Worm (Caenorhabditis elegans) whole organism, early embryonic: ENCODE measurements around the gene flor-1.
"Not testable (repeated sequence)": the region's sequence is repeated elsewhere in the genome, so short reads cannot be mapped to it uniquely, and the experiment has no call there.

Experiments used
- B0310.2 ChIP-seq: sonication (generic microtip); optimal IDR thresholded peaks from 2 replicates; lab custom pipeline; 2016; ENCODE audit warnings: mild to moderate bottlenecking, missing genetic modification characterization, missing compliant biosample characterization
- F13C5.2 ChIP-seq: sonication (generic microtip); optimal IDR thresholded peaks from 2 replicates; lab custom pipeline; 2017; ENCODE audit warnings: mild to moderate bottlenecking, missing genetic modification characterization, inconsistent platforms, missing compliant biosample characterization
- aly-1 ChIP-seq: sonication (generic microtip); optimal IDR thresholded peaks from 2 replicates; lab custom pipeline; 2016; ENCODE audit warnings: missing genetic modification characterization, missing compliant biosample characterization
- ama-1 ChIP-seq: fragments of 150-350 bp; optimal IDR thresholded peaks from 2 replicates; lab custom pipeline; 2014
- ceh-13 ChIP-seq: fragments of 200-800 bp; sonication (Bioruptor generic); optimal IDR thresholded peaks from 2 replicates; lab custom pipeline; 2018; ENCODE audit warnings: mild to moderate bottlenecking, missing genetic modification characterization, missing compliant biosample characterization
- ceh-36 ChIP-seq: sonication (generic microtip); optimal IDR thresholded peaks from 2 replicates; lab custom pipeline; 2016; ENCODE audit warnings: missing genetic modification characterization, inconsistent platforms, missing compliant biosample characterization
- ets-7 ChIP-seq: sonication (generic microtip); optimal IDR thresholded peaks from 2 replicates; lab custom pipeline; 2016; ENCODE audit warnings: missing genotype, missing genetic modification characterization, missing compliant biosample characterization
- flt-1 ChIP-seq: fragments of 200-800 bp; sonication (Bioruptor generic); IDR thresholded peaks from 2 replicates; pipeline ENCODE4 v1.3.6; 2022; ENCODE audit warnings: missing genetic modification characterization, missing compliant biosample characterization
- hmbx-1 ChIP-seq: sonication (generic microtip); optimal IDR thresholded peaks from 2 replicates; lab custom pipeline; 2016; ENCODE audit warnings: mild to moderate bottlenecking, missing genetic modification characterization, missing compliant biosample characterization
- hmg-4 ChIP-seq: fragments of 200-800 bp; sonication (Bioruptor generic); optimal IDR thresholded peaks from 2 replicates; lab custom pipeline; 2018; ENCODE audit warnings: mild to moderate bottlenecking, missing genetic modification characterization, missing compliant biosample characterization
- hnd-1 ChIP-seq: sonication (generic microtip); optimal IDR thresholded peaks from 2 replicates; lab custom pipeline; 2016; ENCODE audit warnings: missing genetic modification characterization, missing compliant biosample characterization
- pes-1 ChIP-seq: fragments of 200-800 bp; sonication (Bioruptor generic); IDR thresholded peaks from 2 replicates; pipeline ENCODE4 v1.3.6; 2022; ENCODE audit warnings: missing genetic modification reagents, missing genetic modification characterization, missing compliant biosample characterization
- scrt-1 ChIP-seq: fragments of 200-800 bp; sonication (Bioruptor generic); IDR thresholded peaks from 2 replicates; pipeline ENCODE4 v1.3.6; 2022; ENCODE audit warnings: missing genetic modification characterization, missing compliant biosample characterization
- sea-1 ChIP-seq: fragments of 200-800 bp; sonication (Bioruptor generic); conservative IDR thresholded peaks from 2 replicates; pipeline ENCODE4 v1.3.6; 2022; ENCODE audit warnings: missing genetic modification characterization, missing compliant biosample characterization
- tbx-11 ChIP-seq: fragments of 200-800 bp; sonication (Bioruptor generic); IDR thresholded peaks from 2 replicates; pipeline ENCODE4 v1.3.6; 2022; ENCODE audit warnings: missing genetic modification characterization, missing compliant biosample characterization
- tbx-37 ChIP-seq: fragments of 200-800 bp; sonication (Bioruptor generic); conservative IDR thresholded peaks from 2 replicates; pipeline ENCODE4 v1.3.6; 2022; ENCODE audit warnings: missing genetic modification reagents, missing genetic modification characterization, missing compliant biosample characterization
- tra-4 ChIP-seq: sonication (generic microtip); optimal IDR thresholded peaks from 2 replicates; lab custom pipeline; 2017; ENCODE audit warnings: missing genetic modification characterization, missing compliant biosample characterization

The flor-1 gene

DNA sequence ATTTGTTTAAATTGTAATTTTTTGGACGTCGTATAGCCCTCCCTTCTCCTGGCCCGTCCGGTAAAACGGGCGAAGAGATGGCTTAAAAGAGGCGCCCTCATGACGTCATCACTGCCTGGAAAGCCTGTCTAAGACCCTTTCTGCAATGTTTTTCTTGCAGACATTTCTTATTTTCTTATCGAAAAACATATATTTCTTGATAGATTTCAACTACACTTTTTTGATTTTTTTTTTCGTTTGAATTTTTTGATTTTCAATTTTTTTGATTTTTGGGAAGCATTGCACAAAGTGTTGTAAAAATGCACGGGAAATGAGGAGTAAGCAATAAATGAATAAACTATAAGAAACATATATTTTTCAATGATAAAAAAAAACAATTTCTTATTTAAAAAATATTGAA, 5.4 kb downstream of the flor-1 start, which contains the start of gene T01G5.6:
Gene T01G5.6, minus strand, starts transcription at position 101 of the 400 bp plus-strand sequence.
- no peak for TF ChIP-seq flt-1 (GFP tag; lab: Robert Waterston, UW)
- no peak for TF ChIP-seq tbx-37 (GFP tag; lab: Robert Waterston, UW)
- no peak for TF ChIP-seq pes-1 (GFP tag; lab: Robert Waterston, UW)
- no peak for TF ChIP-seq ets-7 (tag; lab: Kevin White, UChicago)

DNA sequence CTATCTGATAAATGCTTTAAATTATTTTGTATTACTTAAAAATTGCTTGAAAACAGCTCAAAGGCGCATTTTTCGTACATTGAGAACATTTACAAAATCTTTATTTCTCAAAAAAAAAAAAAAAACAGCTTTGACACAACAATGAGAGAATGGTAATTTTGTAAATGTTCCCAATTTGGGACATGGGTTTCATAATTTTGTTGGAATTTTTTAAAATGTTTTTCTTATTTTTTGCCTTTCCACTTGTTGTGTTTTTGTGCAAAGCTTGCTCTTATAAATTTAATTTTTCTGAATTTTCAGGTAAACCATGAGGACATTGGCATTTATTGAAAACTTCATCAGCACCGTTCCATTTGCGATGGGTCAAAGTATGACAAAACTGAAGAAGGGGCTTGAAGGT, 7.8 kb downstream of the flor-1 start, which contains the start of gene T01G5.7:
Gene T01G5.7, plus strand, starts transcription at position 301 of the 400 bp plus-strand sequence.
- TF ChIP-seq ets-7 (tag; lab: Kevin White, UChicago) (no peak), pes-1 (GFP tag; lab: Robert Waterston, UW) (no peak)

DNA sequence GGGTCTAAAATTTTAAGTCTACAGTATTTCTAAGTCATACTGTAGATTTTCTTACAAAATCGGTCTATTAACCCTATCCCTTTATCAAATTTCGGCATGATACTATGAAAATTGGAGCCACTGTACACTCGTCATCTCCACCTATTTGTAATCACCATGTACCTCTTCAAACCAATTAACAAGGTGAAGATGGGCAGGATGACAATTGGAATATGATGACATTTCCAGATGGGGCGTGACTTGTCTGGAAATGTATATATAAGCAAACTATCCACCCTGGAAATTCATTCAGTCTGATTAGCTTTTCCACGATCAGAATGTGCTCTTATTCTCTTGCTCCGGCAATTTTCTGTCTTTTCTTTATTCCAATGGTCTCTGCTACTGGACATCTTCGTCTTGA, 10.2 kb downstream of the flor-1 start, which contains the start of gene Y75B12A.2:
Gene Y75B12A.2, plus strand, starts transcription at position 301 of the 400 bp plus-strand sequence.
- TF ChIP-seq B0310.2 (tag; lab: Kevin White, UChicago) (no peak), sea-1 (GFP tag; lab: Robert Waterston, UW) (no peak), ama-1 (lab: Kevin White, UChicago) (no peak), hnd-1 (no peak), ets-7 (tag; lab: Kevin White, UChicago) (no peak)

DNA sequence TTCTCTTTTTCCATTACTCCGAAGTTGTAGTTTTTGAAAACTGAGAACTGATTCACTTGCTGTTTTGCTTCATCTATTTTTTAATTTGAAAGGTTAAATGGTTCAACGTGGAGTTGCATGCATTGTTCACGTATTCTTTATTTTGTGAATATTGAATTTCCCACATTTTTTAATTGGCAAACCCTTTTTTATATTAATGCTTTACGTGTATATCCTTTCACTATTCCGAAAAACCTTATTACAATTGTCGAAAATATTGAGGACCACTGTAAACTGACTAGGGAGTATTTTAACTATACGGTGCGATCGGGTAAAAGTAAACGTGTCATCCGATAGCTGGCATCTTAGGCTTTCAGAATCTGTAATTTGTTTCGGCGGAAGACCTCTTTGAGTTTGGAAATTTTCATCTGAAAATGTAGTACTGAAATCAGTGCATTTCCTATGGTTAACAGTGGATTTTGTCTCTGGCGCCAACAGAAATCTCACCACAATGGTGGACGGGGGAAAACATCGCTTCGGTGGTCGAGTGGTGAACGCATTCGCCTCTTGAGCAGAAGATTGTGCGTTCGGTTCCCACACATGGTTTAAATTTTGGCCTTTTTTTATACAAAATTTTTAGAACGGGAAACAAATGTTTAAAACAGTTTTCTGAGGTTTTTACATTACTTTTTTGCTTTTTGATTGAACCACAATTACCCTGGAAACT, 13.4 kb downstream of the flor-1 start, which contains the start of gene C01G10.14:
Gene C01G10.14, minus strand, starts transcription at position 51 of the 706 bp plus-strand sequence.
- TF ChIP-seq tra-4; pes-1 (GFP tag; lab: Robert Waterston, UW); hnd-1: not testable (repeated sequence)

DNA sequence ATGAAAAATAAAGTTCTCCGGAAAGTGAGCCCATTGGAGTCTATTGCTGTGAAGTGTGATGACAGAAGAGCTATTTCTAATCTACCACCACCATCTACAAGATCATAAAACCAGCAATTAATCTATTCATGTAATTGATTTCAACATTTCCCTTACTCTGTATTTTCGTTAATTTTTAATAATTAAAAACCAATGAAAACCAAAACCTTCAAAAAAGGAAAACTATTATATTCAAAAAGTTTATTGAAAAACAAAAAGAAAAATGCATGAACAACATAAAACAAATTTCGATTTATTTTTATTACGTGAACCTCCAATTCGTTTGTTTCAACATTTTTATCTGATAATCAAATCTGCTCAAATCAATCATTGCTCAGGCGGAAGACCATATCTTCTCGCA, 20.0 kb downstream of the flor-1 start, which contains the start of gene C01G10.1:
Gene C01G10.1, plus strand, starts transcription at position 301 of the 400 bp plus-strand sequence.
- TF ChIP-seq flt-1 (GFP tag; lab: Robert Waterston, UW) (no peak), ceh-36 (no peak), scrt-1 (no peak), ceh-13 (no peak), hmbx-1 (tag; lab: Kevin White, UChicago) (no peak), sea-1 (GFP tag; lab: Robert Waterston, UW) (no peak), aly-1 (tag; lab: Kevin White, UChicago) (no peak), tbx-11 (GFP tag; lab: Robert Waterston, UW) (no peak), pes-1 (GFP tag; lab: Robert Waterston, UW) (no peak), B0310.2 (tag; lab: Kevin White, UChicago) (no peak), hmg-4 (GFP tag; lab: Kevin White, UChicago) (no peak), hnd-1 (no peak), ets-7 (tag; lab: Kevin White, UChicago) (no peak), ama-1 (lab: Kevin White, UChicago) (no peak), F13C5.2 (tag; lab: Kevin White, UChicago) (no peak), tbx-37 (GFP tag; lab: Robert Waterston, UW) (no peak), tra-4 (no peak)

DNA sequence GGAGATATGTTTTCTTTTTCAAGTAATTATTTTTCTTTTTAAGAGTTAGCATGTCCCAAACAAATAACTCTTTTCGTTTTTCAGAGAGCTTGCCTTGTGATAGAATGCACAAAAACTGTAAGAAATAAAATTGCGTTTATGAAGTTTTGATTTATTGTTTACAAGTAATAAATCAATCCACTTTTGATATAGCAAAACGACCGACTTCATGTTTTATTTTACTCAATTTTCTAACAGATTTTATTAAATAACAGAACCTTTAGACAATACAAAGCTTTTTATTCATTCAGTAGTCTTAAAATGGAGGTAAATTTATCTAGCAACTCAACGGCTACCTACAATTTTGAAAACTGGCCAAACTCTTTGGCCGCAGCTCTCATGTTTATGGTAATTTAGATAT, 24.7 kb downstream of the flor-1 start, which contains the start of gene srx-78:
Gene srx-78, plus strand, starts transcription at position 301 of the 400 bp plus-strand sequence.
- TF ChIP-seq sea-1 (GFP tag; lab: Robert Waterston, UW) (no peak), aly-1 (tag; lab: Kevin White, UChicago) (no peak), ceh-13 (no peak), hnd-1 (no peak), scrt-1 (no peak), tbx-11 (GFP tag; lab: Robert Waterston, UW) (no peak)

DNA sequence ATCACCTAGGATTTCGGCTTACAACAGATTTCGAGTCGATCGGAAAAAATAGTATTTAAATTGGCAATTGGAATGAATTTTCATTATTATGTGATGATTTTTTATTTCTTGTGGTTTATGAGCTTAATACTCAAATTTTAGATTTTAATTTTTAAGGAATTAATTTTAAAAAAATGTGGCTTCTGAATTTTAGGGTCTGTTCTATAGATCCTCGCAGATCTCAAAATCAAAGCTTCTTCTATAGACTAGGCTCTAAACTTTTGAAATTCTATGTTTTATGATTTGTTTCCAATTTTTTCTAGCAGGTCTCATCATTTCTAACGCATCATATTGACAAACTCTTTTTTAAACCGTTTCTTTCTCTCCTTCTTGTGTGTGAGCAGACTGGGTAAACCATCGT, 26.8 kb downstream of the flor-1 start, which contains the start of gene txt-12:
Gene txt-12, plus strand, starts transcription at position 301 of the 400 bp plus-strand sequence.
- TF ChIP-seq hmbx-1 (tag; lab: Kevin White, UChicago) (no peak), tbx-11 (GFP tag; lab: Robert Waterston, UW) (no peak), tbx-37 (GFP tag; lab: Robert Waterston, UW) (no peak), ceh-36 (no peak), hnd-1 (no peak), sea-1 (GFP tag; lab: Robert Waterston, UW) (no peak), ets-7 (tag; lab: Kevin White, UChicago) (no peak), aly-1 (tag; lab: Kevin White, UChicago) (no peak), ama-1 (lab: Kevin White, UChicago) (no peak), ceh-13 (no peak), hmg-4 (GFP tag; lab: Kevin White, UChicago) (no peak), flt-1 (GFP tag; lab: Robert Waterston, UW) (no peak), B0310.2 (tag; lab: Kevin White, UChicago) (no peak), pes-1 (GFP tag; lab: Robert Waterston, UW) (no peak), F13C5.2 (tag; lab: Kevin White, UChicago) (no peak), tra-4 (no peak), scrt-1 (no peak)

DNA sequence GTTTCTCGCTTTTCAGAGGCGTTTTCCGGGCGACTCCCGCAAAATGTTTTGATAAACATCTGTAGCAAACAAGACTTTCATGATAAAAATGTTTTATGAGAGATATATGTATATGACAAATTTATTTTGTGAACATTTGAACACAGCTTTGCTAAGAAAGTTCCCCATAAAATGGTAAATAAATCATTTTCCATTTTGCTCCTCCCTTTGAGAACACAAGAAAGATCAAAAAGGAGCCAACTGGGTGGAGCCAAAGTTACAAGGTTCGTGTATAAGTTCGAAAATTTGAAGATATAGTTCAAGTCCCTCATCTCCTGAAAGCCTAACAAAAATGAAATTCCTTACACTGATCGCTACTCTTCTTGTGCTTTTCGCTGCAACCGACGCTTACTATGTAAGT, 29.0 kb downstream of the flor-1 start, which contains the start of gene C01G10.17:
Gene C01G10.17, plus strand, starts transcription at position 301 of the 400 bp plus-strand sequence.
- TF ChIP-seq ceh-13 (no peak), scrt-1 (no peak)
